Worm (Caenorhabditis elegans): ENCODE results near the gene Y59H11AR.3.
A peak's percentile ranks its signal among the peaks of the same experiment; 100 is the strongest.

- no peak for TF ChIP-seq ama-1 (optimal IDR thresholded peaks at IDR 0.05)
- no peak for TF ChIP-seq ceh-36 (tag; optimal IDR thresholded peaks at IDR 0.05)
- TF ChIP-seq tbx-37 (GFP tag; conservative IDR thresholded peaks at IDR 0.05): no peak
- TF ChIP-seq ceh-13 (GFP tag; optimal IDR thresholded peaks at IDR 0.05): no peak
- no peak for TF ChIP-seq flt-1 (GFP tag; IDR thresholded peaks at IDR 0.05)
- TF ChIP-seq scrt-1 (GFP tag; IDR thresholded peaks at IDR 0.05): no peak
- TF ChIP-seq tbx-11 (GFP tag; IDR thresholded peaks at IDR 0.05): 0 out of 2 replicates have a peak, but pooled peaks have one; percentile 43
- no peak for TF ChIP-seq pes-1 (GFP tag; IDR thresholded peaks at IDR 0.05)
Observed at ce11 chrIV:8629609-8630052, 34.4 kb upstream of the Y59H11AR.3 start.

Data from whole organism, early embryonic.